Worm (Caenorhabditis elegans) whole organism, young adult: ENCODE results near the gene math-24.

Source experiments
- B0019.2 ChIP-seq: fragments of 200-800 bp; sonication (Bioruptor generic); conservative IDR thresholded peaks from 2 replicates; pipeline ENCODE4 v1.3.6; 2022; ENCODE audit warnings: missing genetic modification reagents, missing genetic modification characterization, missing compliant biosample characterization
- B0261.1 ChIP-seq: sonication (generic microtip); optimal IDR thresholded peaks from 2 replicates; lab custom pipeline; 2016; ENCODE audit warnings: mild to moderate bottlenecking, missing genetic modification characterization, moderate library complexity, missing compliant biosample characterization
- B0336.3 ChIP-seq: fragments of 200-800 bp; sonication (Bioruptor generic); IDR thresholded peaks from 2 replicates; pipeline ENCODE4 v1.3.6; 2022; ENCODE audit warnings: missing genetic modification characterization, missing compliant biosample characterization
- C17E4.6 ChIP-seq: fragments of 200-800 bp; sonication (Bioruptor generic); IDR thresholded peaks from 2 replicates; pipeline ENCODE4 v1.3.6; 2022; ENCODE audit warnings: missing genetic modification reagents, missing genetic modification characterization, missing compliant biosample characterization
- F10E7.11 ChIP-seq: sonication (generic microtip); optimal IDR thresholded peaks from 2 replicates; lab custom pipeline; 2017; ENCODE audit warnings: mild to moderate bottlenecking, missing genetic modification characterization, moderate library complexity, missing compliant biosample characterization
- F23B12.7 ChIP-seq: sonication (generic microtip); optimal IDR thresholded peaks from 2 replicates; lab custom pipeline; 2017; ENCODE audit warnings: missing genetic modification characterization, mild to moderate bottlenecking, missing compliant biosample characterization, antibody characterized with exemption, moderate library complexity; ENCODE audit not compliant: insufficient read depth
- F33H1.4 ChIP-seq: fragments of 200-800 bp; sonication (Bioruptor generic); IDR thresholded peaks from 2 replicates; pipeline ENCODE4 v1.3.6; 2022; ENCODE audit warnings: missing genetic modification reagents, missing genetic modification characterization, missing compliant biosample characterization
- F37B4.10 ChIP-seq: fragments of 200-800 bp; sonication (Bioruptor generic); IDR thresholded peaks from 2 replicates; pipeline ENCODE4 v1.3.6; 2022; ENCODE audit warnings: missing genetic modification characterization, missing compliant biosample characterization
- T26A5.8 ChIP-seq: sonication (generic microtip); optimal IDR thresholded peaks from 2 replicates; lab custom pipeline; 2016; ENCODE audit warnings: missing genetic modification characterization, missing compliant biosample characterization
- Y53F4B.3 ChIP-seq: fragments of 200-800 bp; sonication (Bioruptor generic); IDR thresholded peaks from 2 replicates; pipeline ENCODE4 v1.3.6; 2022; ENCODE audit warnings: missing genetic modification reagents, missing genetic modification characterization, missing compliant biosample characterization
- Y53G8AR.9 ChIP-seq: fragments of 200-800 bp; sonication (Bioruptor generic); conservative IDR thresholded peaks from 2 replicates; pipeline ENCODE4 v1.3.6; 2022; ENCODE audit warnings: missing genetic modification reagents, missing genetic modification characterization, missing compliant biosample characterization
- Y67H2A.10 ChIP-seq: fragments of 200-800 bp; sonication (Bioruptor generic); conservative IDR thresholded peaks from 2 replicates; pipeline ENCODE4 v1.3.6; 2022; ENCODE audit warnings: missing genetic modification reagents, missing genetic modification characterization, missing compliant biosample characterization
- ZK185.1 ChIP-seq: sonication (generic microtip); optimal IDR thresholded peaks from 2 replicates; lab custom pipeline; 2016; ENCODE audit warnings: mild to moderate bottlenecking, missing genetic modification characterization, missing compliant biosample characterization; ENCODE audit not compliant: poor library complexity, severe bottlenecking
- ama-1 ChIP-seq, 3 experiments: fragments of 150-350 bp in 1 of 3; sonication (generic microtip) in 2 of 3; optimal IDR thresholded peaks; 2 replicates each; lab custom pipeline; 2014 to 2018; ENCODE audit warnings: missing biosample characterization in 2 of 3, missing genetic modification characterization in 2 of 3, missing genetic modification reagents in 2 of 3
- athp-1 ChIP-seq: sonication (generic microtip); optimal IDR thresholded peaks from 2 replicates; lab custom pipeline; 2017; ENCODE audit warnings: mild to moderate bottlenecking, missing genetic modification characterization, missing compliant biosample characterization
- attf-5 ChIP-seq: fragments of 200-800 bp; sonication (Bioruptor generic); optimal IDR thresholded peaks from 2 replicates; lab custom pipeline; 2018; ENCODE audit warnings: mild to moderate bottlenecking, missing genetic modification characterization, missing compliant biosample characterization
- bed-1 ChIP-seq: fragments of 200-800 bp; sonication (Bioruptor generic); IDR thresholded peaks from 2 replicates; pipeline ENCODE4 v1.3.6; 2022; ENCODE audit warnings: missing genetic modification reagents, missing genetic modification characterization, missing compliant biosample characterization
- ceh-100 ChIP-seq: fragments of 200-800 bp; sonication (Bioruptor generic); IDR thresholded peaks from 2 replicates; pipeline ENCODE4 v1.3.6; 2022; ENCODE audit warnings: missing genetic modification reagents, missing genetic modification characterization, missing compliant biosample characterization
- ceh-91 ChIP-seq: fragments of 200-800 bp; sonication (Bioruptor generic); IDR thresholded peaks from 2 replicates; pipeline ENCODE4 v1.3.6; 2022; ENCODE audit warnings: missing genetic modification reagents, missing genetic modification characterization, missing compliant biosample characterization
- egl-18 ChIP-seq: fragments of 200-800 bp; sonication (Bioruptor generic); IDR thresholded peaks from 2 replicates; pipeline ENCODE4 v1.3.6; 2022; ENCODE audit warnings: missing genetic modification reagents, missing genetic modification characterization, missing compliant biosample characterization
- ets-4 ChIP-seq: fragments of 200-800 bp; sonication (Bioruptor generic); optimal IDR thresholded peaks from 2 replicates; lab custom pipeline; 2018; ENCODE audit warnings: mild to moderate bottlenecking, missing genetic modification characterization, missing compliant biosample characterization
- hmg-1.2 ChIP-seq: fragments of 200-800 bp; sonication (Bioruptor generic); IDR thresholded peaks from 2 replicates; pipeline ENCODE4 v1.3.6; 2022; ENCODE audit warnings: missing genetic modification reagents, missing genetic modification characterization, missing compliant biosample characterization
- let-607 ChIP-seq, 2 experiments: fragments of 200-800 bp in 1 of 2; sonication (Bioruptor generic) in 1 of 2; sonication (generic microtip) in 1 of 2; optimal IDR thresholded peaks; 2 replicates each; lab custom pipeline; 2016 to 2018; ENCODE audit warnings: mild to moderate bottlenecking in 2 of 2, missing compliant biosample characterization in 2 of 2, missing genetic modification characterization in 2 of 2, moderate library complexity in 2 of 2, missing genotype in 1 of 2
- lin-35 ChIP-seq, 3 experiments: fragments of 150-350 bp in 2 of 3; sonication (generic microtip) in 1 of 3; optimal IDR thresholded peaks; 2 replicates each; lab custom pipeline; 2014 to 2018; ENCODE audit warnings: missing biosample characterization in 3 of 3, missing genetic modification characterization in 3 of 3, missing genetic modification reagents in 3 of 3
- lir-1 ChIP-seq: fragments of 200-800 bp; sonication (Bioruptor generic); conservative IDR thresholded peaks from 2 replicates; pipeline ENCODE4 v1.3.6; 2022; ENCODE audit warnings: missing genetic modification reagents, missing genetic modification characterization, missing compliant biosample characterization
- madf-10 ChIP-seq: sonication (generic microtip); optimal IDR thresholded peaks from 2 replicates; lab custom pipeline; 2016; ENCODE audit warnings: mild to moderate bottlenecking, missing genetic modification characterization, missing compliant biosample characterization
- nfyb-1 ChIP-seq: fragments of 200-800 bp; sonication (Bioruptor generic); IDR thresholded peaks from 2 replicates; pipeline ENCODE4 v1.3.6; 2022; ENCODE audit warnings: missing genetic modification reagents, missing genetic modification characterization, missing compliant biosample characterization
- nhr-80 ChIP-seq: sonication (generic microtip); optimal IDR thresholded peaks from 2 replicates; lab custom pipeline; 2016; ENCODE audit warnings: missing genetic modification characterization, missing compliant biosample characterization
- rpc-1 ChIP-seq, 2 experiments: fragments of 150-350 bp in 1 of 2; sonication (generic microtip) in 1 of 2; optimal IDR thresholded peaks; 2 replicates each; lab custom pipeline; 2014 to 2018; ENCODE audit warnings: missing biosample characterization in 1 of 2, missing genetic modification characterization in 1 of 2, missing genetic modification reagents in 1 of 2, missing genotype in 1 of 2
- snpc-4 ChIP-seq, 5 experiments: fragments of 150-350 bp in 1 of 5; sonication (generic microtip) in 4 of 5; optimal IDR thresholded peaks; 2 replicates each; lab custom pipeline; 2014 to 2018; ENCODE audit warnings: missing genetic modification characterization in 5 of 5, missing biosample characterization in 3 of 5, antibody characterized with exemption in 2 of 5, mild to moderate bottlenecking in 2 of 5, missing compliant biosample characterization in 2 of 5, missing genotype in 2 of 5, moderate library complexity in 2 of 5, missing genetic modification reagents in 1 of 5
- unc-130 ChIP-seq: sonication (generic microtip); optimal IDR thresholded peaks from 2 replicates; lab custom pipeline; 2016; ENCODE audit warnings: missing genetic modification reagents, missing genetic modification characterization, missing compliant biosample characterization
- ztf-25 ChIP-seq: fragments of 200-800 bp; sonication (Bioruptor generic); IDR thresholded peaks from 2 replicates; pipeline ENCODE4 v1.3.6; 2022; ENCODE audit warnings: missing genetic modification reagents, missing genetic modification characterization, missing compliant biosample characterization

Gene math-24

ce11 chrII:1865683-1866431 lies 34.2 kb upstream of the math-24 start, which contains the start of gene math-15:
Gene math-15, plus strand, starts transcription at chrII:1866381.
- TF ChIP-seq nhr-80 (tag; lab: Kevin White, UChicago) = peak; percentile 26
- no peak for TF ChIP-seq F33H1.4 (GFP tag; lab: Robert Waterston, UW)
- no peak for TF ChIP-seq C17E4.6 (GFP tag; lab: Robert Waterston, UW)
- TF ChIP-seq madf-10 (tag; lab: Kevin White, UChicago) = no peak
- TF ChIP-seq ama-1 (optimal IDR thresholded peaks at IDR 0.05; lab: Kevin White, UChicago) = no peak
- no peak for TF ChIP-seq ama-1 (GFP tag; optimal IDR thresholded peaks at IDR 0.05; lab: Kevin White, UChicago)
- TF ChIP-seq ztf-25 (GFP tag; lab: Robert Waterston, UW) = no peak
- no peak for TF ChIP-seq B0019.2 (GFP tag; lab: Robert Waterston, UW)

- TF ChIP-seq T26A5.8 (tag; lab: Kevin White, UChicago) (no peak), C17E4.6 (GFP tag; lab: Robert Waterston, UW) (no peak), unc-130 (GFP tag; lab: Kevin White, UChicago) (no peak), nhr-80 (tag; lab: Kevin White, UChicago) (peak; percentile 49), bed-1 (GFP tag; lab: Robert Waterston, UW) (no peak)
Observed at ce11 chrII:1869120-1869519, 30.9 kb upstream of the math-24 start, which contains the start of gene math-14. Gene math-14, plus strand, starts transcription at chrII:1869420.

- peak; percentile 72 for TF ChIP-seq nhr-80 (tag; lab: Kevin White, UChicago)
- TF ChIP-seq athp-1 = no peak
- no peak for TF ChIP-seq hmg-1.2
- TF ChIP-seq Y53G8AR.9 (GFP tag; lab: Robert Waterston, UW) = no peak
- no peak for TF ChIP-seq ztf-25 (GFP tag; lab: Robert Waterston, UW)
Observed at ce11 chrII:1870875-1871592, 29.0 kb upstream of the math-24 start, which contains the start of gene math-10. Gene math-10, plus strand, starts transcription at chrII:1871542.

- TF ChIP-seq snpc-4 (GFP tag; optimal IDR thresholded peaks at IDR 0.05; lab: Kevin White, UChicago) = no peak
- TF ChIP-seq snpc-4 (tag; optimal IDR thresholded peaks at IDR 0.05; lab: Kevin White, UChicago) = no peak
- TF ChIP-seq F10E7.11 (tag; lab: Kevin White, UChicago) = no peak
- no peak for TF ChIP-seq nfyb-1 (GFP tag; lab: Robert Waterston, UW)
- TF ChIP-seq F23B12.7 (tag; lab: Kevin White, UChicago) = no peak
- no peak for TF ChIP-seq lin-35 (GFP tag; optimal IDR thresholded peaks at IDR 0.05; lab: Kevin White, UChicago)
- no peak for TF ChIP-seq T26A5.8 (tag; lab: Kevin White, UChicago)
- TF ChIP-seq B0261.1 = no peak
Observed at ce11 chrII:1875658-1876057, 24.4 kb upstream of the math-24 start, which contains the start of gene math-13. Gene math-13, plus strand, starts transcription at chrII:1875958.

ce11 chrII:1878663-1879062 lies 21.4 kb upstream of the math-24 start, which contains the start of gene math-16:
Gene math-16, minus strand, starts transcription at chrII:1878763.
- TF ChIP-seq attf-5 = no peak
- no peak for TF ChIP-seq ets-4 (GFP tag; lab: Kevin White, UChicago)
- no peak for TF ChIP-seq Y53F4B.3 (GFP tag; lab: Robert Waterston, UW)
- TF ChIP-seq ZK185.1 (tag; lab: Kevin White, UChicago) = no peak
- no peak for TF ChIP-seq let-607 (tag; optimal IDR thresholded peaks at IDR 0.05; lab: Kevin White, UChicago)
- no peak for TF ChIP-seq egl-18
- TF ChIP-seq ceh-100 = no peak
- no peak for TF ChIP-seq lir-1 (GFP tag; lab: Robert Waterston, UW)
- no peak for TF ChIP-seq ceh-91
- no peak for TF ChIP-seq F37B4.10
- TF ChIP-seq nhr-80 (tag; lab: Kevin White, UChicago) = no peak
- no peak for TF ChIP-seq B0336.3 (GFP tag; lab: Robert Waterston, UW)
- TF ChIP-seq Y67H2A.10 = no peak
- TF ChIP-seq rpc-1 (optimal IDR thresholded peaks at IDR 0.05; lab: Kevin White, UChicago) = no peak
- TF ChIP-seq rpc-1 (tag; optimal IDR thresholded peaks at IDR 0.05; lab: Kevin White, UChicago) = no peak
